Fruit fly (Drosophila melanogaster) whole organism, prepupa: ENCODE results near the gene Coq4.

Source experiments
- CG10631 ChIP-seq: fragments of 200-800 bp; sonication (Bioruptor generic); optimal IDR thresholded peaks from 2 replicates; lab custom pipeline; 2016; ENCODE audit warnings: missing biosample characterization, missing genetic modification characterization
- CG11294 ChIP-seq: fragments of 200-800 bp; sonication (Bioruptor generic); IDR thresholded peaks from 2 replicates; pipeline ENCODE4 v1.3.6; 2022; ENCODE audit warnings: missing biosample characterization, missing genetic modification characterization
- CG1621 ChIP-seq: fragments of 200-800 bp; sonication (Bioruptor generic); optimal IDR thresholded peaks from 3 replicates; lab custom pipeline; 2018; ENCODE audit warnings: missing biosample characterization, mild to moderate bottlenecking, missing genetic modification characterization
- CG16779 ChIP-seq: fragments of 200-800 bp; sonication (Bioruptor generic); optimal IDR thresholded peaks from 3 replicates; lab custom pipeline; 2017; ENCODE audit warnings: missing biosample characterization, mild to moderate bottlenecking, missing genetic modification characterization
- CG32006 ChIP-seq: fragments of 200-800 bp; sonication (Bioruptor generic); optimal IDR thresholded peaks from 3 replicates; lab custom pipeline; 2017; ENCODE audit warnings: missing biosample characterization, mild to moderate bottlenecking, missing genetic modification characterization
- CG34406 ChIP-seq: fragments of 200-800 bp; sonication (Bioruptor generic); optimal IDR thresholded peaks from 3 replicates; lab custom pipeline; 2016; ENCODE audit warnings: missing biosample characterization, missing genetic modification characterization
- CG4318 ChIP-seq: fragments of 200-800 bp; sonication (Bioruptor generic); optimal IDR thresholded peaks from 3 replicates; lab custom pipeline; 2017; ENCODE audit warnings: missing biosample characterization, mild to moderate bottlenecking, missing genetic modification characterization
- CG6792 ChIP-seq: fragments of 200-800 bp; sonication (Bioruptor generic); optimal IDR thresholded peaks from 3 replicates; lab custom pipeline; 2016; ENCODE audit warnings: missing biosample characterization, missing genetic modification characterization
- CG6854 ChIP-seq: fragments of 200-800 bp; sonication (Bioruptor generic); optimal IDR thresholded peaks from 2 replicates; lab custom pipeline; 2017; ENCODE audit warnings: missing biosample characterization, mild to moderate bottlenecking, missing genetic modification characterization
- CG8319 ChIP-seq: fragments of 200-800 bp; sonication (Bioruptor generic); optimal IDR thresholded peaks from 3 replicates; lab custom pipeline; 2016; ENCODE audit warnings: missing biosample characterization, missing genetic modification characterization
- CG8632 ChIP-seq: fragments of 200-800 bp; sonication (Bioruptor generic); optimal IDR thresholded peaks from 3 replicates; lab custom pipeline; 2016; ENCODE audit warnings: missing biosample characterization, missing genetic modification characterization
- Eip75B ChIP-seq: fragments of 200-800 bp; sonication (Bioruptor generic); optimal IDR thresholded peaks from 3 replicates; lab custom pipeline; 2016; ENCODE audit warnings: missing biosample characterization, missing genetic modification characterization
- Eip78C ChIP-seq: fragments of 200-800 bp; sonication (Bioruptor generic); peaks from one replicate; lab custom pipeline; 2016; ENCODE audit warnings: missing biosample characterization, missing genetic modification characterization
- Eip93F ChIP-seq: fragments of 200-800 bp; sonication (Bioruptor generic); optimal IDR thresholded peaks from 2 replicates; lab custom pipeline; 2016; ENCODE audit warnings: missing biosample characterization, mild to moderate bottlenecking, missing genetic modification characterization
- Ets21C ChIP-seq: fragments of 200-800 bp; sonication (Bioruptor generic); optimal IDR thresholded peaks from 3 replicates; lab custom pipeline; 2016; ENCODE audit warnings: missing biosample characterization, missing genetic modification characterization
- Ets96B ChIP-seq: fragments of 200-800 bp; optimal IDR thresholded peaks from 2 replicates; lab custom pipeline; 2019; ENCODE audit warnings: missing biosample characterization, mild to moderate bottlenecking, missing genetic modification characterization, moderate library complexity
- Gug ChIP-seq: fragments of 200-800 bp; sonication (Bioruptor generic); IDR thresholded peaks from 2 replicates; pipeline ENCODE4 v1.3.6; 2022; ENCODE audit warnings: missing biosample characterization, missing genetic modification characterization
- Hr38 ChIP-seq: sonication (Bioruptor generic); optimal IDR thresholded peaks from 2 replicates; lab custom pipeline; 2016; ENCODE audit warnings: missing biosample characterization, missing genetic modification characterization
- Hr39 ChIP-seq: fragments of 200-800 bp; sonication (Bioruptor generic); optimal IDR thresholded peaks from 2 replicates; lab custom pipeline; 2016; ENCODE audit warnings: missing biosample characterization, missing genetic modification characterization
- Hr4 ChIP-seq: fragments of 200-800 bp; sonication (Bioruptor generic); optimal IDR thresholded peaks from 3 replicates; lab custom pipeline; 2016; ENCODE audit warnings: missing biosample characterization, missing genetic modification characterization
- Met ChIP-seq: fragments of 200-800 bp; sonication (Bioruptor generic); optimal IDR thresholded peaks from 3 replicates; lab custom pipeline; 2016; ENCODE audit warnings: missing biosample characterization, missing genetic modification characterization
- OdsH ChIP-seq: fragments of 200-800 bp; sonication (Bioruptor generic); optimal IDR thresholded peaks from 3 replicates; lab custom pipeline; 2016; ENCODE audit warnings: missing biosample characterization, missing genetic modification characterization
- Smox ChIP-seq: fragments of 200-800 bp; sonication (Bioruptor generic); optimal IDR thresholded peaks from 3 replicates; lab custom pipeline; 2016; ENCODE audit warnings: missing biosample characterization, missing genetic modification characterization
- Sox102F ChIP-seq: fragments of 200-800 bp; sonication (Bioruptor generic); optimal IDR thresholded peaks from 2 replicates; lab custom pipeline; 2016; ENCODE audit warnings: missing biosample characterization, mild to moderate bottlenecking, missing genetic modification characterization
- Sox14 ChIP-seq: fragments of 200-800 bp; sonication (Bioruptor generic); optimal IDR thresholded peaks from 3 replicates; lab custom pipeline; 2016; ENCODE audit warnings: missing biosample characterization, missing genetic modification characterization
- Sox15 ChIP-seq: fragments of 200-800 bp; sonication (Bioruptor generic); optimal IDR thresholded peaks from 3 replicates; lab custom pipeline; 2016; ENCODE audit warnings: missing biosample characterization, missing genetic modification characterization
- acj6 ChIP-seq: fragments of 200-800 bp; sonication (Bioruptor generic); optimal IDR thresholded peaks from 3 replicates; lab custom pipeline; 2016; ENCODE audit warnings: missing biosample characterization, missing genetic modification characterization
- cyc ChIP-seq: fragments of 200-800 bp; sonication (Bioruptor generic); optimal IDR thresholded peaks from 3 replicates; lab custom pipeline; 2016; ENCODE audit warnings: missing biosample characterization, missing genetic modification characterization
- esn ChIP-seq: fragments of 200-800 bp; sonication (Bioruptor generic); optimal IDR thresholded peaks from 2 replicates; lab custom pipeline; 2016; ENCODE audit warnings: missing biosample characterization, mild to moderate bottlenecking, missing genetic modification characterization, moderate library complexity
- fd59A ChIP-seq: fragments of 200-800 bp; sonication (Bioruptor generic); optimal IDR thresholded peaks from 2 replicates; lab custom pipeline; 2017; ENCODE audit warnings: missing biosample characterization, mild to moderate bottlenecking, missing genetic modification characterization, missing genetic modification reagents
- lz ChIP-seq: fragments of 200-800 bp; sonication (Bioruptor generic); optimal IDR thresholded peaks from 3 replicates; lab custom pipeline; 2016; ENCODE audit warnings: missing biosample characterization, missing genetic modification characterization
- net ChIP-seq: fragments of 200-800 bp; sonication (Bioruptor generic); optimal IDR thresholded peaks from 3 replicates; lab custom pipeline; 2016; ENCODE audit warnings: missing biosample characterization, missing genetic modification characterization
- pdm3 ChIP-seq: fragments of 200-800 bp; sonication (Bioruptor generic); optimal IDR thresholded peaks from 3 replicates; lab custom pipeline; 2016; ENCODE audit warnings: missing biosample characterization, missing genetic modification characterization
- salr ChIP-seq, 2 experiments: fragments of 200-800 bp; sonication (Bioruptor generic); optimal IDR thresholded peaks; 3 replicates each; lab custom pipeline; 2016 to 2018; ENCODE audit warnings: missing biosample characterization in 2 of 2, missing genetic modification characterization in 2 of 2, mild to moderate bottlenecking in 1 of 2
- spab ChIP-seq: fragments of 200-800 bp; sonication (Bioruptor generic); optimal IDR thresholded peaks from 2 replicates; lab custom pipeline; 2017; ENCODE audit warnings: missing biosample characterization, mild to moderate bottlenecking, missing genetic modification characterization, missing genetic modification reagents
- ss ChIP-seq, 2 experiments: fragments of 200-800 bp; sonication (Bioruptor generic); optimal IDR thresholded peaks; 2 replicates in 1 of 2; 3 replicates in 1 of 2; lab custom pipeline; 2017 to 2018; ENCODE audit warnings: mild to moderate bottlenecking in 2 of 2, missing biosample characterization in 2 of 2, missing genetic modification characterization in 2 of 2, moderate library complexity in 1 of 2
- svp ChIP-seq: fragments of 200-800 bp; sonication (Bioruptor generic); peaks from one replicate; lab custom pipeline; 2016; ENCODE audit warnings: missing biosample characterization, missing genetic modification characterization
- topi ChIP-seq: fragments of 200-800 bp; sonication (Bioruptor generic); optimal IDR thresholded peaks from 3 replicates; lab custom pipeline; 2016; ENCODE audit warnings: missing biosample characterization, missing genetic modification characterization
- vri ChIP-seq: fragments of 200-800 bp; sonication (Bioruptor generic); optimal IDR thresholded peaks from 3 replicates; lab custom pipeline; 2016; ENCODE audit warnings: missing biosample characterization, mild to moderate bottlenecking, missing genetic modification characterization

The Coq4 gene

DNA sequence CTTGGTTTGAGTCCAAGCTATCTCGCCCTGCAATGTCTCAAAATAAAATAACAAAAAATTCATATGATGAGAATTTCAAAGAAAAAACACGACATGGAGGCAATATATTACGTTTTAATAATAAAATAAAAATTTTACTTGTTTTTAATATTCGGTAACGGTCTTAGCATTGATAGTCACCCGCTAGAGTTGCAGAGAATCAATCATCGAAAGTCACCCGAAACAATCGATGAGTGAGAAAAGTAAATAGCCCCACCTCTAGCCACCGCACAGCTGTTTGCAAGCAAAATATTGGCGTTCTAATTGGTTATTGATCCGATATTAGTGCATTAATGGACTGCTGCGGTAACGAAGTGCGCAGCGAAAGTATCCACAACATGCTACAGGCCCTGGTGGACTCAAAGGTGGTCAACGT, 42.6 kb upstream of the Coq4 start, which contains the start of gene CG34250 (continued):
- TF ChIP-seq CG11294 (GFP tag; lab: Robert Waterston, UW) = no peak
- peak; percentile 5 for TF ChIP-seq Hr39 (GFP tag; lab: Kevin White, UChicago)
- no peak for TF ChIP-seq CG8632 (GFP tag; lab: Kevin White, UChicago)
- no peak for TF ChIP-seq spab
- no peak for TF ChIP-seq salr (GFP tag; optimal IDR thresholded peaks at IDR 0.05; lab: Kevin White, UChicago)
- no peak for TF ChIP-seq CG34406 (GFP tag; lab: Kevin White, UChicago)
- TF ChIP-seq Sox15 (GFP tag; lab: Kevin White, UChicago) = no peak
- TF ChIP-seq cyc (GFP tag; lab: Kevin White, UChicago) = peak; percentile 28
- TF ChIP-seq Hr4 (GFP tag; lab: Kevin White, UChicago) = peak; percentile 33
- TF ChIP-seq Hr38 = no peak
- peak; percentile 25 for TF ChIP-seq Sox14 (GFP tag; lab: Kevin White, UChicago)
- peak; percentile 39 for TF ChIP-seq lz
- TF ChIP-seq Eip93F = peak; percentile 34
- TF ChIP-seq Ets96B (tag; lab: Kevin White, UChicago) = peak; percentile 15
- TF ChIP-seq CG6854 (GFP tag; lab: Kevin White, UChicago) = no peak
- no peak for TF ChIP-seq Sox102F (GFP tag; lab: Kevin White, UChicago)
- no peak for TF ChIP-seq Gug
- TF ChIP-seq Ets21C = no peak
- no peak for TF ChIP-seq CG6792 (GFP tag; lab: Kevin White, UChicago)
- no peak for TF ChIP-seq OdsH (GFP tag; lab: Kevin White, UChicago)
- no peak for TF ChIP-seq CG1621 (tag; lab: Kevin White, UChicago)
- peak; percentile 29 for TF ChIP-seq topi (GFP tag; lab: Kevin White, UChicago)
- TF ChIP-seq acj6 (GFP tag; lab: Kevin White, UChicago) = peak; percentile 9
- TF ChIP-seq CG10631 (GFP tag; lab: Kevin White, UChicago) = peak; percentile 25
- TF ChIP-seq esn (GFP tag; lab: Kevin White, UChicago) = peak; percentile 36
- peak; percentile 79 for TF ChIP-seq Eip78C
- no peak for TF ChIP-seq CG8319 (GFP tag; lab: Kevin White, UChicago)
- TF ChIP-seq Smox = no peak
- TF ChIP-seq vri (GFP tag; lab: Kevin White, UChicago) = peak; percentile 35
- TF ChIP-seq net (GFP tag; lab: Kevin White, UChicago) = no peak

DNA sequence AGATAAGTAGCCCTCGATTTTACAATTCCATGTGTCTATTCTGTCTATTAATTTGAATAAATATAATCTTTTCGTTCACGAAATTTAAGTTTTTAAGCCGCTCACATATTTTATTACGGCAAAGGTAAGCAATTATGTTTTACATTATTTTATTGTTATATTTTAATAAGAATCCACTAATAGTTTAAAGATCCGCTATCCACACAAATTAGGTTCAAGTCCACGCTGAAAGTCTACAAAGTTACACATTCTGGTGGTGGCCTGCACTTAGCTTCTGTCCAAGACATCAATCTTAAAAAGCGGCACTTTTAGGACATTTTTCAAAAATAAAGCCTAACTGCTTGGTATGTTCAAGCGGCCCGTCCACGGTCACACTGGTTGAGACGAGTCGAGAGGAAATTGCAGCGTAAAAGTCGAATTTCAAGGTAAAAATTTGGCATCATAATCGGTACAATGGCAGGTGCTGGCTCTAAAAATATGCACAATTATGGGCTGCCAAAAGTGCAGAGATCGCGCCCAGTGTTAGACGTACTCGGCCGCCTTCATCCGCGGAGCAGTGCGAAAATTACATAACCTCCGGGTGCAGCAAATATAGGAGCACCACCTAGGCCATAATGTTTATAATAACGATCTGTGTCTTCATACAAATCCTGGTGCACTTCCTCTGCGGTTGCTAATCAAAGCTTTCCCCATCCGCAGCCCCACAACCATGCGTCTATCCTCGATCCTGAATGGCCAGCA, 41.5 kb upstream of the Coq4 start, which contains the start of the genes UQCR-Q and CG46525:
Gene UQCR-Q, plus strand, starts transcription at position 51 of the 741 bp plus-strand sequence.
Gene CG46525, plus strand, starts transcription at position 510 of the 741 bp plus-strand sequence.
- TF ChIP-seq CG32006 (GFP tag; lab: Kevin White, UChicago) (no peak), CG4318 (GFP tag; lab: Kevin White, UChicago) (no peak), Eip75B (no peak), svp (GFP tag; lab: Kevin White, UChicago) (no peak), pdm3 (GFP tag; lab: Kevin White, UChicago) (no peak), vri (GFP tag; lab: Kevin White, UChicago) (peak; percentile 83), Met (GFP tag; lab: Kevin White, UChicago) (no peak), CG6854 (GFP tag; lab: Kevin White, UChicago) (no peak)
- TF ChIP-seq, all 60 proteins: peak for 1

DNA sequence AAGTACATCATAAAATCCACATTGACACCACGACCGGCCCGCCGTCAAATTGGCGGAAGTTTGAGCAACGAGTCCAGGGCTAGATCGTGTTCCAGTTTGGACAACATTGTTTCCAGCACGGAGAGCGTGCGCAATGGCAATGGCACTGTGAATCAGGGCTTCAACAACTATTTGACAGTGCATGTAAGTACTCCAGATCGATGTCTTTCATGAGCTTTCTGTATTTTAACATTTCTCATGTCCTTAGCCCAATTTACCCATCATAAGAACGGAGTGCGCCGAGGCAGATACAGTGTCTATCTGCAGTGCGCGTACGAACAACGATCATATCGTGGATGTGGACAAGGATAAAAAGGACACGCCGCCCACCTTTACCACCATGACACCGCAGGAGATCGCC, 40.5 kb upstream of the Coq4 start:
- TF ChIP-seq ss (GFP tag; optimal IDR thresholded peaks at IDR 0.05; lab: Kevin White, UChicago) (no peak), fd59A (GFP tag; lab: Kevin White, UChicago) (no peak), CG16779 (tag; lab: Kevin White, UChicago) (no peak)
- TF ChIP-seq, all 60 proteins: peak for 0
